Fruit fly (Drosophila melanogaster): Measurements from ENCODE around the gene CG10555.

dm6 chrX:8398177-8399018 is at the start of gene CG10555:
- TF ChIP-seq psq (optimal IDR thresholded peaks at IDR 0.05): no peak
- TF ChIP-seq CG8478 (optimal IDR thresholded peaks at IDR 0.05): no peak
- TF ChIP-seq EcR (GFP tag; optimal IDR thresholded peaks at IDR 0.05): no peak

All from whole organism.